Worm (Caenorhabditis elegans): Measurements from ENCODE around the gene btb-19.

The btb-19 gene

DNA sequence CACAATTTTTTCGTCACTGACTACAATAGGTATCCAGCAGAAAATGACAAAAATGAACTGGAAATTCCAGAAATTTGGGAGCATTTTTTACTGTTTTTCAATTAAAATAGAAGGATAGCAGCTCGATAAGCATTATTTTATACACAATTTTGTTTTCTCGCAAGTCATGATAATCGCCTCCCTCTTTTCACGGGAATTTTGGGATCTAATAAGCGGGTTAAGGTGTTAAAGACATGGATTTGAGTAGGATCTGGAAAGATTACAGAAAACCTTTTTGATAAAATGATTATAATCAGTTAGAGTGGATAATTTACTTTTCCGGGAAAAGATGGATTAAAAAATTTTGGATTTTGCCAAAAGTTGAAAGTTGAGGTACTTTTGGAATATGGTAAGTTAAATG, 26.8 kb upstream of the btb-19 start, which contains the start of gene gcy-29:
Gene gcy-29, minus strand, starts transcription at position 101 of the 400 bp plus-strand sequence.
- TF ChIP-seq Y55F3AM.14 (GFP tag; optimal IDR thresholded peaks at IDR 0.05) (no peak), nhr-77 (tag; optimal IDR thresholded peaks at IDR 0.05) (no peak), egl-27 (tag; optimal IDR thresholded peaks at IDR 0.05) (no peak), nhr-6 (tag; optimal IDR thresholded peaks at IDR 0.05) (no peak), nhr-10 (tag; optimal IDR thresholded peaks at IDR 0.05) (no peak), lin-13 (GFP tag; optimal IDR thresholded peaks at IDR 0.05) (no peak), nhr-25 (tag; optimal IDR thresholded peaks at IDR 0.05) (no peak)

DNA sequence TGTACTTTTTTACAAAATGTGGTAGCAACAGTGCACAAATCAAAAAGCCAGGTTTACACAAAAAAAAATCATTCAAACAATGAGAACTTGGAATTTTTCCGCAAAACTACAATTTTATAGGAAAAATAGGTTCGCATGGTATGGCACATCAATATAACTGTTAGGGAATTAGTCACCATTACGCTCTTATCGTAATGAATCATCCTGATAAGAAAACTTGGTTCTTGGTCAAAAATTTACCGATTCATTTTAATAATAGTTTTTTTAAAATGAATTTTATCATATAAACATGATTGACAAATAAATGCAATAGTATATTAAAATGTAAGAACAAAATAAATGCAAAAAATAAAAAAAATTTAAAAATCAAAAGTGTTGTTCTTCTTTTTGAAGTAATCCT, 18.6 kb upstream of the btb-19 start:
- no peak for TF ChIP-seq nhr-6 (tag; optimal IDR thresholded peaks at IDR 0.05)
- TF ChIP-seq fos-1 (tag; optimal IDR thresholded peaks at IDR 0.05) = peak; percentile 84

DNA sequence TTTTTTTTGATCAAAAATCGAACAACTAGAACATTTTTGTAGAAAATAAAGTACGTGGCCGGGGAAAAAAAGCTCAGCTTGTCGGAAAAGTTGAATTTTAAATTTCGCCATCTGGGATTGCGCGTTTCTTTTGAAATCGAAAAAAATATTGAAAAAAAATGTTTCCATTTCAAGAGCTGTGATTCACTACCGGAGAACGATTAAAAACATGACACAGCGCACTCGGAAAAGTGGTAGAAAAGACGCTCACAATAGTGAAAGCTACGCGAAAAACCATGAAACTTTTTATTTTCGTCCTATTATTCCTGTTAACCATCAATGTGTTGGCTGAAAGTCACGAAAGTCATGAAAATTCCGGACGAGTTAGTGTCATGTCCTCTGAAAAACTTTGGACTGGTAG, 15.8 kb upstream of the btb-19 start, which contains the start of the genes clec-147 and C04H5.7:
Gene clec-147, minus strand, starts transcription at position 101 of the 400 bp plus-strand sequence.
Gene C04H5.7, plus strand, starts transcription at position 219 of the 400 bp plus-strand sequence.
- TF ChIP-seq ztf-1 (GFP tag; conservative IDR thresholded peaks at IDR 0.05) (no peak), mab-5 (tag; optimal IDR thresholded peaks at IDR 0.05) (no peak), sma-3 (GFP tag; optimal IDR thresholded peaks at IDR 0.05) (no peak), sem-4 (tag; optimal IDR thresholded peaks at IDR 0.05) (no peak), dmd-4 (tag; optimal IDR thresholded peaks at IDR 0.05) (no peak)

DNA sequence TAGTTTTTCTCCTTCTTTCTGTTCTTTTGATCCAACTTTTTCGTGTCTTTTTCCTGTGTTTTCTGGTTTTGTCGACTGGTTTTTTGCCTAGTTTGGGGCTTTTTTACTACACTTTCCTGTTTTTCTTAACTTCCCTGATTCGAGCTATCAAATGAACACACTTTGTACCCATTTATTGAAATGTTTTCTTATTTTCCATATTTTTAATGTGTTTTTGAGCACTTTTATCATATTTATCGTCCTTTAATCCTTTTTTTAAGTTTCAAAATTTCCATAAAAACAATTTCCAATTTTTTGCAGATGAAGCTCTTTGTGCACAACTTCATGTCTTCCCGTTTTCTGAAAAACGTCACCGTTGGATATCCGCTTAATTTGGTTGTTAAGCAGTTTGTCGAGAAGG, 12.1 kb upstream of the btb-19 start, which contains the start of gene C04H5.1:
Gene C04H5.1, plus strand, starts transcription at position 301 of the 400 bp plus-strand sequence.
- no peak for TF ChIP-seq sem-4 (tag; optimal IDR thresholded peaks at IDR 0.05)
- TF ChIP-seq gmeb-1 (tag; optimal IDR thresholded peaks at IDR 0.05) = no peak

DNA sequence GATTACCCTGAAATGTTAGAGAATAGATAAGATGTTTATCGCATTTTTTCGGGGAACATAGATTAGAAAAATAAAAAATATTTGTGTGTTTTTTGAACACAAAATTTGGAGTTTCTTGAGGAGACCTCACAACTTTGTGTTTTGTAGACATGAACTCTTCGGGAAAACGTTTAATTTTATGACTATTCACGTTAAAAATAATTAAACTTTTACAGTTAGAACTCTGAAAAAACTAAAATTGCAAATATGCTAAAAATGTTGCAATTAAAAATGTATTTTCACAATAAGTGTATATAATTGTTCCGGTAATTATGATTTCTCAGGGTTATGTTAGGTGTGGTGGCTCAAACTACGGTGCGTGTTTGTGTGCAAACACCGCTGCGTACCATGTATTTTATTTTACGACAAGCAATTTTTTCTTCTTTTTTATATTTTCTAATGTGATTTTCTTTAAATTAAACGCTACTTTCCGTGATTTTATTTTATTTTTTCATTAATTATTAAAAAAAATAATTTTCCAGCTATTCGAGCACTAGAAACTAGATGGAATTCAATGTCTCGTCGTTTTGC, 6.4 kb upstream of the btb-19 start, which contains the start of the genes F57C2.5 and spat-1:
Gene F57C2.5, minus strand, starts transcription at position 7 of the 570 bp plus-strand sequence.
Gene spat-1, plus strand, starts transcription at position 520 of the 570 bp plus-strand sequence.
- TF ChIP-seq sma-3 (GFP tag; optimal IDR thresholded peaks at IDR 0.05) = peak; percentile 84
- TF ChIP-seq fos-1 (tag; optimal IDR thresholded peaks at IDR 0.05) = peak; percentile 46
- TF ChIP-seq unc-39 (tag; optimal IDR thresholded peaks at IDR 0.05) = no peak
- peak; percentile 65 for TF ChIP-seq lin-13 (GFP tag; optimal IDR thresholded peaks at IDR 0.05)
- no peak for TF ChIP-seq ceh-82 (tag; optimal IDR thresholded peaks at IDR 0.05)
- peak; percentile 82 to 98 for TF ChIP-seq lsy-2 (tag; optimal IDR thresholded peaks at IDR 0.05)
- peak; percentile 81 for TF ChIP-seq C34F6.9 (tag; optimal IDR thresholded peaks at IDR 0.05)
- peak; percentile 63 for TF ChIP-seq nhr-25 (tag; optimal IDR thresholded peaks at IDR 0.05)
- TF ChIP-seq lin-39 (tag; optimal IDR thresholded peaks at IDR 0.05) = no peak
- TF ChIP-seq crh-2 (tag; optimal IDR thresholded peaks at IDR 0.05) = peak; percentile 70
- TF ChIP-seq mbf-1 (tag; optimal IDR thresholded peaks at IDR 0.05) = no peak
- TF ChIP-seq elt-3 (tag; optimal IDR thresholded peaks at IDR 0.05) = no peak
- no peak for TF ChIP-seq ztf-1 (GFP tag; conservative IDR thresholded peaks at IDR 0.05)
- TF ChIP-seq mdl-1 (tag; optimal IDR thresholded peaks at IDR 0.05) = no peak
- TF ChIP-seq unc-55 (GFP tag; optimal IDR thresholded peaks at IDR 0.05) = peak; percentile 88
- TF ChIP-seq ceh-16 (tag; optimal IDR thresholded peaks at IDR 0.05) = no peak
- peak; percentile 59 for TF ChIP-seq F13H6.1 (tag; optimal IDR thresholded peaks at IDR 0.05)
- TF ChIP-seq nhr-23 (tag; optimal IDR thresholded peaks at IDR 0.05) = no peak
- TF ChIP-seq nhr-129 (tag; optimal IDR thresholded peaks at IDR 0.05) = peak; percentile 72
- TF ChIP-seq elt-1 (tag; optimal IDR thresholded peaks at IDR 0.05) = no peak
- peak; percentile 2 for TF ChIP-seq snpc-4 (tag; optimal IDR thresholded peaks at IDR 0.05)
- peak; percentile 33 for TF ChIP-seq gmeb-1 (tag; optimal IDR thresholded peaks at IDR 0.05)

DNA sequence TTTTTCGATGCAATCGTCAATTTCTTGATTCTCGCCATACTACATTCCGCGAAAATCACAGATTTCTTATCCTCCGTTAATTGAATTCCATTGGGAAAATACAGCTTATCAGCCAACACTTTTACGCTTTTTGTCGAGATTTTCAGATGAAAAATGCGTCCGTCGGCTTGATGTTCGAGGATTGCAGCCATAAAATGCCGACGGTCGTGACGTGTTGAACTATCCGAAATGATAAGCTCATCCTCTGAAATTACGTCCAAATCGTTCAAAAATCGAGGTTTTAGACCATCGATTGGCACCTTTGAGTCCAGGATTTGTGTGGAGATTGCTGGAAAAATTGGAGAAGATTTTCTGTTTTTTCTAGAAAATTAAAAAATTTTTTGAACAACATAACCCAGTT, 5.2 kb upstream of the btb-19 start:
- TF ChIP-seq lin-39 (tag; optimal IDR thresholded peaks at IDR 0.05) (no peak), elt-3 (tag; optimal IDR thresholded peaks at IDR 0.05) (no peak), nhr-12 (tag; optimal IDR thresholded peaks at IDR 0.05) (no peak)
